Fruit fly (Drosophila melanogaster) whole organism, prepupa: ENCODE data around the gene CG14440.

ENCODE experiments used
- Blimp-1 ChIP-seq: fragments of 200-800 bp; sonication (Bioruptor generic); optimal IDR thresholded peaks from 3 replicates; lab custom pipeline; 2017; ENCODE audit warnings: missing biosample characterization, missing genetic modification characterization, mild to moderate bottlenecking, moderate library complexity, missing genetic modification reagents
- CG10631 ChIP-seq: fragments of 200-800 bp; sonication (Bioruptor generic); optimal IDR thresholded peaks from 2 replicates; lab custom pipeline; 2016; ENCODE audit warnings: missing biosample characterization, missing genetic modification characterization
- CG11294 ChIP-seq: fragments of 200-800 bp; sonication (Bioruptor generic); IDR thresholded peaks from 2 replicates; pipeline ENCODE4 v1.3.6; 2022; ENCODE audit warnings: missing biosample characterization, missing genetic modification characterization
- CG11762 ChIP-seq: fragments of 200-800 bp; sonication (Bioruptor generic); optimal IDR thresholded peaks from 3 replicates; lab custom pipeline; 2016; ENCODE audit warnings: missing biosample characterization, missing genetic modification characterization; ENCODE audit not compliant: insufficient read depth
- CG15336 ChIP-seq: fragments of 200-800 bp; sonication (Bioruptor generic); IDR thresholded peaks from 2 replicates; pipeline ENCODE4 v1.3.6; 2022; ENCODE audit warnings: missing biosample characterization, missing genetic modification characterization
- CG1621 ChIP-seq: fragments of 200-800 bp; sonication (Bioruptor generic); optimal IDR thresholded peaks from 3 replicates; lab custom pipeline; 2018; ENCODE audit warnings: missing biosample characterization, mild to moderate bottlenecking, missing genetic modification characterization
- CG16779 ChIP-seq: fragments of 200-800 bp; sonication (Bioruptor generic); optimal IDR thresholded peaks from 3 replicates; lab custom pipeline; 2017; ENCODE audit warnings: missing biosample characterization, mild to moderate bottlenecking, missing genetic modification characterization
- CG31627 ChIP-seq: fragments of 200-800 bp; sonication (Bioruptor generic); optimal IDR thresholded peaks from 3 replicates; lab custom pipeline; 2016; ENCODE audit warnings: missing biosample characterization, missing genetic modification characterization
- CG34406 ChIP-seq: fragments of 200-800 bp; sonication (Bioruptor generic); optimal IDR thresholded peaks from 3 replicates; lab custom pipeline; 2016; ENCODE audit warnings: missing biosample characterization, missing genetic modification characterization
- CG3919 ChIP-seq: fragments of 200-800 bp; sonication (Bioruptor generic); optimal IDR thresholded peaks from 3 replicates; lab custom pipeline; 2016; ENCODE audit warnings: missing biosample characterization, missing genetic modification characterization
- CG6163 ChIP-seq: fragments of 200-800 bp; sonication (Bioruptor generic); IDR thresholded peaks from 3 replicates; pipeline ENCODE4 v1.3.6; 2022; ENCODE audit warnings: missing biosample characterization, missing genetic modification characterization
- CG6792 ChIP-seq: fragments of 200-800 bp; sonication (Bioruptor generic); optimal IDR thresholded peaks from 3 replicates; lab custom pipeline; 2016; ENCODE audit warnings: missing biosample characterization, missing genetic modification characterization
- CG6808 ChIP-seq: fragments of 200-800 bp; sonication (Bioruptor generic); optimal IDR thresholded peaks from 3 replicates; lab custom pipeline; 2017; ENCODE audit warnings: missing biosample characterization, missing genetic modification characterization, mild to moderate bottlenecking, moderate library complexity, missing genetic modification reagents
- CG6854 ChIP-seq: fragments of 200-800 bp; sonication (Bioruptor generic); optimal IDR thresholded peaks from 2 replicates; lab custom pipeline; 2017; ENCODE audit warnings: missing biosample characterization, mild to moderate bottlenecking, missing genetic modification characterization
- CG7368 ChIP-seq: fragments of 200-800 bp; sonication (Bioruptor generic); optimal IDR thresholded peaks from 3 replicates; lab custom pipeline; 2016; ENCODE audit warnings: missing biosample characterization, missing genetic modification characterization
- CG8119 ChIP-seq: fragments of 200-800 bp; sonication (Bioruptor generic); IDR thresholded peaks from 3 replicates; pipeline ENCODE4 v1.3.6; 2022; ENCODE audit warnings: missing biosample characterization, missing genetic modification characterization
- CG8319 ChIP-seq: fragments of 200-800 bp; sonication (Bioruptor generic); optimal IDR thresholded peaks from 3 replicates; lab custom pipeline; 2016; ENCODE audit warnings: missing biosample characterization, missing genetic modification characterization
- CG8632 ChIP-seq: fragments of 200-800 bp; sonication (Bioruptor generic); optimal IDR thresholded peaks from 3 replicates; lab custom pipeline; 2016; ENCODE audit warnings: missing biosample characterization, missing genetic modification characterization
- Eip75B ChIP-seq: fragments of 200-800 bp; sonication (Bioruptor generic); optimal IDR thresholded peaks from 3 replicates; lab custom pipeline; 2016; ENCODE audit warnings: missing biosample characterization, missing genetic modification characterization
- Eip78C ChIP-seq: fragments of 200-800 bp; sonication (Bioruptor generic); peaks from one replicate; lab custom pipeline; 2016; ENCODE audit warnings: missing biosample characterization, missing genetic modification characterization
- Eip93F ChIP-seq: fragments of 200-800 bp; sonication (Bioruptor generic); optimal IDR thresholded peaks from 2 replicates; lab custom pipeline; 2016; ENCODE audit warnings: missing biosample characterization, mild to moderate bottlenecking, missing genetic modification characterization
- Ets96B ChIP-seq: fragments of 200-800 bp; optimal IDR thresholded peaks from 2 replicates; lab custom pipeline; 2019; ENCODE audit warnings: missing biosample characterization, mild to moderate bottlenecking, missing genetic modification characterization, moderate library complexity
- Gug ChIP-seq: fragments of 200-800 bp; sonication (Bioruptor generic); IDR thresholded peaks from 2 replicates; pipeline ENCODE4 v1.3.6; 2022; ENCODE audit warnings: missing biosample characterization, missing genetic modification characterization
- Hr39 ChIP-seq: fragments of 200-800 bp; sonication (Bioruptor generic); optimal IDR thresholded peaks from 2 replicates; lab custom pipeline; 2016; ENCODE audit warnings: missing biosample characterization, missing genetic modification characterization
- Met ChIP-seq: fragments of 200-800 bp; sonication (Bioruptor generic); optimal IDR thresholded peaks from 3 replicates; lab custom pipeline; 2016; ENCODE audit warnings: missing biosample characterization, missing genetic modification characterization
- OdsH ChIP-seq: fragments of 200-800 bp; sonication (Bioruptor generic); optimal IDR thresholded peaks from 3 replicates; lab custom pipeline; 2016; ENCODE audit warnings: missing biosample characterization, missing genetic modification characterization
- Smox ChIP-seq: fragments of 200-800 bp; sonication (Bioruptor generic); optimal IDR thresholded peaks from 3 replicates; lab custom pipeline; 2016; ENCODE audit warnings: missing biosample characterization, missing genetic modification characterization
- Sox102F ChIP-seq: fragments of 200-800 bp; sonication (Bioruptor generic); optimal IDR thresholded peaks from 2 replicates; lab custom pipeline; 2016; ENCODE audit warnings: missing biosample characterization, mild to moderate bottlenecking, missing genetic modification characterization
- Sox14 ChIP-seq: fragments of 200-800 bp; sonication (Bioruptor generic); optimal IDR thresholded peaks from 3 replicates; lab custom pipeline; 2016; ENCODE audit warnings: missing biosample characterization, missing genetic modification characterization
- Sox15 ChIP-seq: fragments of 200-800 bp; sonication (Bioruptor generic); optimal IDR thresholded peaks from 3 replicates; lab custom pipeline; 2016; ENCODE audit warnings: missing biosample characterization, missing genetic modification characterization
- achi ChIP-seq: fragments of 200-800 bp; sonication (Bioruptor generic); optimal IDR thresholded peaks from 3 replicates; lab custom pipeline; 2016; ENCODE audit warnings: missing biosample characterization, missing genetic modification characterization
- acj6 ChIP-seq: fragments of 200-800 bp; sonication (Bioruptor generic); optimal IDR thresholded peaks from 3 replicates; lab custom pipeline; 2016; ENCODE audit warnings: missing biosample characterization, missing genetic modification characterization
- cyc ChIP-seq: fragments of 200-800 bp; sonication (Bioruptor generic); optimal IDR thresholded peaks from 3 replicates; lab custom pipeline; 2016; ENCODE audit warnings: missing biosample characterization, missing genetic modification characterization
- dac ChIP-seq: fragments of 200-800 bp; sonication (Bioruptor generic); optimal IDR thresholded peaks from 2 replicates; lab custom pipeline; 2017; ENCODE audit warnings: missing biosample characterization, mild to moderate bottlenecking, missing genetic modification characterization
- eg ChIP-seq: fragments of 200-800 bp; sonication (Bioruptor generic); IDR thresholded peaks from 3 replicates; pipeline ENCODE4 v1.3.6; 2022; ENCODE audit warnings: missing biosample characterization, missing genetic modification characterization
- fd59A ChIP-seq: fragments of 200-800 bp; sonication (Bioruptor generic); optimal IDR thresholded peaks from 2 replicates; lab custom pipeline; 2017; ENCODE audit warnings: missing biosample characterization, mild to moderate bottlenecking, missing genetic modification characterization, missing genetic modification reagents
- fd85E ChIP-seq: fragments of 200-800 bp; sonication (Bioruptor generic); optimal IDR thresholded peaks from 3 replicates; lab custom pipeline; 2016; ENCODE audit warnings: missing biosample characterization, missing genetic modification characterization
- fkh ChIP-seq: fragments of 200-800 bp; sonication (Bioruptor generic); optimal IDR thresholded peaks from 3 replicates; lab custom pipeline; 2017; ENCODE audit warnings: missing biosample characterization, mild to moderate bottlenecking, missing genetic modification characterization, moderate library complexity
- net ChIP-seq: fragments of 200-800 bp; sonication (Bioruptor generic); optimal IDR thresholded peaks from 3 replicates; lab custom pipeline; 2016; ENCODE audit warnings: missing biosample characterization, missing genetic modification characterization
- pdm3 ChIP-seq: fragments of 200-800 bp; sonication (Bioruptor generic); optimal IDR thresholded peaks from 3 replicates; lab custom pipeline; 2016; ENCODE audit warnings: missing biosample characterization, missing genetic modification characterization
- salr ChIP-seq, 2 experiments: fragments of 200-800 bp; sonication (Bioruptor generic); optimal IDR thresholded peaks; 3 replicates each; lab custom pipeline; 2016 to 2018; ENCODE audit warnings: missing biosample characterization in 2 of 2, missing genetic modification characterization in 2 of 2, mild to moderate bottlenecking in 1 of 2
- spab ChIP-seq: fragments of 200-800 bp; sonication (Bioruptor generic); optimal IDR thresholded peaks from 2 replicates; lab custom pipeline; 2017; ENCODE audit warnings: missing biosample characterization, mild to moderate bottlenecking, missing genetic modification characterization, missing genetic modification reagents
- ss ChIP-seq, 2 experiments: fragments of 200-800 bp; sonication (Bioruptor generic); optimal IDR thresholded peaks; 2 replicates in 1 of 2; 3 replicates in 1 of 2; lab custom pipeline; 2017 to 2018; ENCODE audit warnings: mild to moderate bottlenecking in 2 of 2, missing biosample characterization in 2 of 2, missing genetic modification characterization in 2 of 2, moderate library complexity in 1 of 2
- svp ChIP-seq: fragments of 200-800 bp; sonication (Bioruptor generic); peaks from one replicate; lab custom pipeline; 2016; ENCODE audit warnings: missing biosample characterization, missing genetic modification characterization
- topi ChIP-seq: fragments of 200-800 bp; sonication (Bioruptor generic); optimal IDR thresholded peaks from 3 replicates; lab custom pipeline; 2016; ENCODE audit warnings: missing biosample characterization, missing genetic modification characterization
- vri ChIP-seq: fragments of 200-800 bp; sonication (Bioruptor generic); optimal IDR thresholded peaks from 3 replicates; lab custom pipeline; 2016; ENCODE audit warnings: missing biosample characterization, mild to moderate bottlenecking, missing genetic modification characterization

Gene CG14440

DNA sequence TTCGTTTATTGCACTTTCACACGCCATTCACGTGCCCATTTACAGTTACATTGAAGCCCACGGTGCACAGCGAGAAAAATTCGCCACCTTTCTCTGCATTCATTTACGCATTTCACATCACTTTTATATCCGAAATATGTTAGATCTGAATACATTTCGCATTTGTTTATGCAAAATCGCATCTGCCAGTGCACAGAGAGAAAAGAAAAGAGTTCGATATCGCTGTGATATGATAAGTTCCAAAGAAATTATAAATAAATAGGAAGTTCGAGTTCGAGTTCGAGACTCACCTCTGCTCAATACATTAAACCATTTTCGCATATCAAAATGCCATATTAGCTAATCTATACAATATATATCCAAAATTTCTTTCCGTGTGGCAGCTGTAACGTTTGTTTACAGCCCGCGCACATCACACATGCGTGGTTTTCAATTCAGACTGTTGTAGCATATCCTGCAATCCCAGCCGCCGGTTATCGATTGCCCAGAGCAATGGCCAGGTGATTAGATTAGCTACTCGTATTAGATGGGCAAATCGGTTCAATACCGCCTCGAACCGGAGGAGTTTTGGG lies 42.3 kb downstream of the CG14440 start (continued):
- peak; percentile 55 for TF ChIP-seq fkh (GFP tag; lab: Kevin White, UChicago)
- TF ChIP-seq salr (GFP tag; optimal IDR thresholded peaks at IDR 0.05; lab: Kevin White, UChicago), result peak; percentile 73 to 91
- TF ChIP-seq dac (GFP tag; lab: Kevin White, UChicago), result peak; percentile 89
- TF ChIP-seq Met (GFP tag; lab: Kevin White, UChicago), result peak; percentile 93
- TF ChIP-seq CG15336, result peak; percentile 92
- peak; percentile 89 for TF ChIP-seq CG34406 (GFP tag; lab: Kevin White, UChicago)
- peak; percentile 96 for TF ChIP-seq svp (GFP tag; lab: Kevin White, UChicago)
- TF ChIP-seq vri (GFP tag; lab: Kevin White, UChicago), result peak; percentile 80
- TF ChIP-seq cyc (GFP tag; lab: Kevin White, UChicago), result peak; percentile 94
- peak; percentile 92 for TF ChIP-seq CG31627 (GFP tag; lab: Kevin White, UChicago)
- peak; percentile 89 for TF ChIP-seq CG10631
- peak; percentile 89 for TF ChIP-seq CG11762 (GFP tag; lab: Kevin White, UChicago)
- TF ChIP-seq Eip75B (GFP tag; lab: Kevin White, UChicago), result peak; percentile 91
- TF ChIP-seq Eip78C (GFP tag; lab: Kevin White, UChicago), result peak; percentile 97
- peak; percentile 89 for TF ChIP-seq eg (GFP tag; lab: Robert Waterston, UW)
- peak; percentile 93 for TF ChIP-seq net (GFP tag; lab: Kevin White, UChicago)
- TF ChIP-seq Smox (GFP tag; lab: Kevin White, UChicago), result peak; percentile 92
- TF ChIP-seq CG16779 (tag; lab: Kevin White, UChicago), result peak; percentile 83

DNA sequence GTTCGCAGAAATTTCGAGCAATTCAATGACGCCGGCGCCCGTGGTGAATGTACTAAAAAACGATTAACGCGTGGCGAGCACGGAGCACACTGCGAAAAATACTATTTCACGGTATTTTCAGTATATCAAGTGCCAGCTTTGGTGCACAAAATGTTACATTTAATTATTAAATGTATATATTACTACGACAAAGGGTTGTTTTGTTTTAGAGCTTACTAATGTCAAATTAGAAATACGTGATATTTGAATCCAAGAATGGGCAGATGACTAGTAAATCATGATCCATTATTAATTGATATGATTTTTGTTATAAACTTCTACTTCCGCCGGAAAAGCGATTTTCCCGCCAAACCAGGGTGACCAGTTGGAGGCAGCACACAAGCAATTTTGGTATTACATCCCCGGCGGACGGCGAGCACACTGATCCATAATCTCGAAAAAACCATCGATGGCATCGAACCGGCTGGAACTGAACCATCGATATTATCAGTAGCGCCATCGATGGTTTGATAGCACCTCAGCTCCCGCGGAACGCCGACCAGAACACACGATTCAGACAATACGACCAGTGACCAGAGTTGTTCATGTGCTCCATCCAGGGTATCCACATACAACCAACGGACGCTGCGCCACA lies 44.1 kb downstream of the CG14440 start, which contains the start of the genes CG3226 and Cdc7:
CG3226 (minus strand) TSS at position 51 of the 634 bp plus-strand sequence.
Cdc7 (plus strand) TSS at position 344 of the 634 bp plus-strand sequence.
- TF ChIP-seq Gug (GFP tag; lab: Robert Waterston, UW) (no peak), CG7368 (GFP tag; lab: Kevin White, UChicago) (peak; percentile 60), CG8632 (peak; percentile 60), fd85E (GFP tag; lab: Kevin White, UChicago) (peak; percentile 46), CG34406 (GFP tag; lab: Kevin White, UChicago) (peak; percentile 64), CG6163 (GFP tag; lab: Robert Waterston, UW) (peak; percentile 54; the same call in 1 of the 3 replicates), Met (GFP tag; lab: Kevin White, UChicago) (peak; percentile 72), CG8119 (GFP tag; lab: Robert Waterston, UW) (no peak), CG6808 (GFP tag; lab: Kevin White, UChicago) (peak; percentile 74), CG11762 (GFP tag; lab: Kevin White, UChicago) (peak; percentile 32), net (GFP tag; lab: Kevin White, UChicago) (peak; percentile 70), spab (GFP tag; lab: Kevin White, UChicago) (peak; percentile 18), OdsH (GFP tag; lab: Kevin White, UChicago) (peak; percentile 67), CG6854 (GFP tag; lab: Kevin White, UChicago) (peak; percentile 66), CG1621 (tag; lab: Kevin White, UChicago) (peak; percentile 51), achi (GFP tag; lab: Kevin White, UChicago) (peak; percentile 64), CG3919 (GFP tag; lab: Kevin White, UChicago) (peak; percentile 64), topi (peak; percentile 70), vri (GFP tag; lab: Kevin White, UChicago) (peak; percentile 59), Sox15 (GFP tag; lab: Kevin White, UChicago) (no peak), Eip93F (GFP tag; lab: Kevin White, UChicago) (peak; percentile 18), Ets96B (peak; percentile 32), CG8319 (GFP tag; lab: Kevin White, UChicago) (peak; percentile 55), CG6792 (GFP tag; lab: Kevin White, UChicago) (peak; percentile 64), fd59A (GFP tag; lab: Kevin White, UChicago) (peak; percentile 35), salr (GFP tag; optimal IDR thresholded peaks at IDR 0.05; lab: Kevin White, UChicago) (peak; percentile 4 to 27), Smox (GFP tag; lab: Kevin White, UChicago) (peak; percentile 56), CG31627 (GFP tag; lab: Kevin White, UChicago) (peak; percentile 50), pdm3 (GFP tag; lab: Kevin White, UChicago) (peak; percentile 69), Sox14 (GFP tag; lab: Kevin White, UChicago) (peak; percentile 53), acj6 (GFP tag; lab: Kevin White, UChicago) (peak; percentile 67), CG11294 (GFP tag; lab: Robert Waterston, UW) (no peak), Blimp-1 (GFP tag; lab: Kevin White, UChicago) (peak; percentile 58), Hr39 (GFP tag; lab: Kevin White, UChicago) (peak; percentile 30), ss (GFP tag; optimal IDR thresholded peaks at IDR 0.05; lab: Kevin White, UChicago) (peak; percentile 64 to 78), fkh (GFP tag; lab: Kevin White, UChicago) (peak; percentile 56), cyc (GFP tag; lab: Kevin White, UChicago) (peak; percentile 57), eg (GFP tag; lab: Robert Waterston, UW) (peak; percentile 53; the same call in 1 of the 3 replicates), Sox102F (GFP tag; lab: Kevin White, UChicago) (peak; percentile 68)
